Worm (Caenorhabditis elegans) whole organism, early embryonic: ENCODE results near the gene tam-1.

ENCODE experiments used
- B0310.2 ChIP-seq: sonication (generic microtip); optimal IDR thresholded peaks from 2 replicates; lab custom pipeline; 2016; ENCODE audit warnings: mild to moderate bottlenecking, missing genetic modification characterization, missing compliant biosample characterization
- F13C5.2 ChIP-seq: sonication (generic microtip); optimal IDR thresholded peaks from 2 replicates; lab custom pipeline; 2017; ENCODE audit warnings: mild to moderate bottlenecking, missing genetic modification characterization, inconsistent platforms, missing compliant biosample characterization
- aly-1 ChIP-seq: sonication (generic microtip); optimal IDR thresholded peaks from 2 replicates; lab custom pipeline; 2016; ENCODE audit warnings: missing genetic modification characterization, missing compliant biosample characterization
- ama-1 ChIP-seq: fragments of 150-350 bp; optimal IDR thresholded peaks from 2 replicates; lab custom pipeline; 2014
- ceh-13 ChIP-seq: fragments of 200-800 bp; sonication (Bioruptor generic); optimal IDR thresholded peaks from 2 replicates; lab custom pipeline; 2018; ENCODE audit warnings: mild to moderate bottlenecking, missing genetic modification characterization, missing compliant biosample characterization
- flt-1 ChIP-seq: fragments of 200-800 bp; sonication (Bioruptor generic); IDR thresholded peaks from 2 replicates; pipeline ENCODE4 v1.3.6; 2022; ENCODE audit warnings: missing genetic modification characterization, missing compliant biosample characterization
- hmbx-1 ChIP-seq: sonication (generic microtip); optimal IDR thresholded peaks from 2 replicates; lab custom pipeline; 2016; ENCODE audit warnings: mild to moderate bottlenecking, missing genetic modification characterization, missing compliant biosample characterization
- hmg-4 ChIP-seq: fragments of 200-800 bp; sonication (Bioruptor generic); optimal IDR thresholded peaks from 2 replicates; lab custom pipeline; 2018; ENCODE audit warnings: mild to moderate bottlenecking, missing genetic modification characterization, missing compliant biosample characterization
- pes-1 ChIP-seq: fragments of 200-800 bp; sonication (Bioruptor generic); IDR thresholded peaks from 2 replicates; pipeline ENCODE4 v1.3.6; 2022; ENCODE audit warnings: missing genetic modification reagents, missing genetic modification characterization, missing compliant biosample characterization
- scrt-1 ChIP-seq: fragments of 200-800 bp; sonication (Bioruptor generic); IDR thresholded peaks from 2 replicates; pipeline ENCODE4 v1.3.6; 2022; ENCODE audit warnings: missing genetic modification characterization, missing compliant biosample characterization
- sea-1 ChIP-seq: fragments of 200-800 bp; sonication (Bioruptor generic); conservative IDR thresholded peaks from 2 replicates; pipeline ENCODE4 v1.3.6; 2022; ENCODE audit warnings: missing genetic modification characterization, missing compliant biosample characterization
- tbx-37 ChIP-seq: fragments of 200-800 bp; sonication (Bioruptor generic); conservative IDR thresholded peaks from 2 replicates; pipeline ENCODE4 v1.3.6; 2022; ENCODE audit warnings: missing genetic modification reagents, missing genetic modification characterization, missing compliant biosample characterization

DNA sequence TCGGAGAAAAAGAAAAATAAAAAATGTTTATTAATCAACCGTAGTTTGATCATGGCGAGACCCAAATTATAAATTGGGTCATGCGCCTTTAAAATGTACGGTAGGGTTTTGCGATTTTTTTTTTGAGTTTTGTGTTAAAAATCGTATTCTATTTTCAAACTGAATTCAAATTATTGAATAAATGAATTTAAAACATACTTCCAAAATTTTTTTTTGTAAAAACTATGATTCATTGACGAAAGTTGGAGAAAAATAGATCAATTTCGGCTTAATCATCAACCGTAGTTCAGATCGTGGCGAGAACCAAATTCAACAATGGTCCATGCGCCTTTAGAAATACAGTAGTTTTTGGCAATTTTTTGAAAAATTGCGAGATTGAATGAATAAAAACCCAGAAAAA is 704 bp upstream of the tam-1 start:
- TF ChIP-seq ama-1 (lab: Kevin White, UChicago) (no peak), hmbx-1 (tag; lab: Kevin White, UChicago) (no peak), tbx-37 (GFP tag; lab: Robert Waterston, UW) (no peak), hmg-4 (GFP tag; lab: Kevin White, UChicago) (no peak), ceh-13 (no peak), scrt-1 (GFP tag; lab: Robert Waterston, UW) (no peak), pes-1 (GFP tag; lab: Robert Waterston, UW) (no peak), sea-1 (GFP tag; lab: Robert Waterston, UW) (no peak), F13C5.2 (tag; lab: Kevin White, UChicago) (no peak), aly-1 (tag; lab: Kevin White, UChicago) (no peak), flt-1 (GFP tag; lab: Robert Waterston, UW) (no peak), B0310.2 (tag; lab: Kevin White, UChicago) (no peak)
